Worm (Caenorhabditis elegans) whole organism, late embryonic: ENCODE measurements around the gene srd-42.

Experiments
- F13H6.1 ChIP-seq: sonication (generic microtip); optimal IDR thresholded peaks from 2 replicates; lab custom pipeline; 2016; ENCODE audit warnings: missing genetic modification characterization, missing compliant biosample characterization
- ama-1 ChIP-seq: fragments of 150-350 bp; optimal IDR thresholded peaks from 2 replicates; lab custom pipeline; 2014
- ceh-30 ChIP-seq: fragments of 150-350 bp; optimal IDR thresholded peaks from 2 replicates; lab custom pipeline; 2014; ENCODE audit warnings: missing biosample characterization, missing genetic modification characterization
- ceh-31 ChIP-seq: sonication (generic microtip); optimal IDR thresholded peaks from 2 replicates; lab custom pipeline; 2016; ENCODE audit warnings: missing genetic modification characterization, missing compliant biosample characterization
- ceh-34 ChIP-seq: sonication (generic microtip); optimal IDR thresholded peaks from 2 replicates; lab custom pipeline; 2016; ENCODE audit warnings: mild to moderate bottlenecking, missing genetic modification characterization, missing compliant biosample characterization
- ceh-48 ChIP-seq: sonication (generic microtip); optimal IDR thresholded peaks from 2 replicates; lab custom pipeline; 2016; ENCODE audit warnings: missing genetic modification characterization, inconsistent platforms, missing compliant biosample characterization
- ceh-6 ChIP-seq: fragments of 200-800 bp; sonication (Bioruptor generic); optimal IDR thresholded peaks from 2 replicates; lab custom pipeline; 2018; ENCODE audit warnings: mild to moderate bottlenecking, missing genetic modification characterization, missing compliant biosample characterization
- ceh-9 ChIP-seq: sonication (generic microtip); optimal IDR thresholded peaks from 2 replicates; lab custom pipeline; 2016; ENCODE audit warnings: mild to moderate bottlenecking, missing genetic modification characterization, inconsistent platforms, missing compliant biosample characterization
- che-1 ChIP-seq: sonication (generic microtip); optimal IDR thresholded peaks from 2 replicates; lab custom pipeline; 2016; ENCODE audit warnings: mild to moderate bottlenecking, missing genetic modification characterization, missing compliant biosample characterization
- elt-4 ChIP-seq: sonication (generic microtip); optimal IDR thresholded peaks from 2 replicates; lab custom pipeline; 2016; ENCODE audit warnings: missing genetic modification characterization, missing compliant biosample characterization
- lim-6 ChIP-seq: sonication (generic microtip); optimal IDR thresholded peaks from 2 replicates; lab custom pipeline; 2016; ENCODE audit warnings: missing genetic modification characterization, missing compliant biosample characterization
- pqm-1 ChIP-seq: sonication (generic microtip); optimal IDR thresholded peaks from 2 replicates; lab custom pipeline; 2016; ENCODE audit warnings: missing genetic modification characterization, missing compliant biosample characterization
- ref-2 ChIP-seq: sonication (generic microtip); optimal IDR thresholded peaks from 2 replicates; lab custom pipeline; 2016; ENCODE audit warnings: missing genetic modification characterization, missing compliant biosample characterization
- unc-3 ChIP-seq, 2 experiments: fragments of 200-800 bp in 1 of 2; sonication (Bioruptor generic) in 1 of 2; sonication (generic microtip) in 1 of 2; conservative IDR thresholded peaks in 1 of 2; optimal IDR thresholded peaks in 1 of 2; 2 replicates each; pipeline versions ENCODE4 v1.3.6 to Lab custom; 2016 to 2022; ENCODE audit warnings: missing compliant biosample characterization in 2 of 2, missing genetic modification characterization in 2 of 2, missing genetic modification reagents in 1 of 2

ce11 chrX:13347251-13347650 is 44.0 kb upstream of the srd-42 start:
- TF ChIP-seq unc-3 (GFP tag; conservative IDR thresholded peaks at IDR 0.05; lab: Robert Waterston, UW) (no peak), unc-3 (tag; optimal IDR thresholded peaks at IDR 0.05; lab: Kevin White, UChicago) (no peak), pqm-1 (tag; lab: Kevin White, UChicago) (no peak), ceh-6 (no peak), lim-6 (tag; lab: Kevin White, UChicago) (no peak), ref-2 (no peak), ceh-34 (tag; lab: Kevin White, UChicago) (no peak), F13H6.1 (tag; lab: Kevin White, UChicago) (no peak), che-1 (tag; lab: Kevin White, UChicago) (no peak), ceh-31 (tag; lab: Kevin White, UChicago) (no peak), ceh-30 (tag; lab: Kevin White, UChicago) (no peak), elt-4 (no peak), ceh-48 (tag; lab: Kevin White, UChicago) (no peak), ama-1 (lab: Kevin White, UChicago) (no peak), ceh-9 (tag; lab: Kevin White, UChicago) (no peak)
